Worm (Caenorhabditis elegans) whole organism, mixed stage, embryonic: Measurements from ENCODE around the gene dpy-9.

Source experiments
- ceh-83 ChIP-seq: fragments of 200-800 bp; sonication (Bioruptor generic); optimal IDR thresholded peaks from 2 replicates; lab custom pipeline; 2018; ENCODE audit warnings: mild to moderate bottlenecking, missing genetic modification characterization, missing compliant biosample characterization
- cnd-1 ChIP-seq: fragments of 200-800 bp; sonication (Bioruptor generic); optimal IDR thresholded peaks from 2 replicates; lab custom pipeline; 2018; ENCODE audit warnings: mild to moderate bottlenecking, missing genetic modification characterization, missing compliant biosample characterization
- lsy-2 ChIP-seq: fragments of 150-350 bp; optimal IDR thresholded peaks from 2 replicates; lab custom pipeline; 2014; ENCODE audit warnings: missing biosample characterization, missing genetic modification characterization
- nhr-237 ChIP-seq: fragments of 150-350 bp; optimal IDR thresholded peaks from 2 replicates; lab custom pipeline; 2014; ENCODE audit warnings: missing biosample characterization, missing genetic modification characterization
- ztf-11 ChIP-seq: fragments of 150-350 bp; optimal IDR thresholded peaks from 2 replicates; lab custom pipeline; 2014; ENCODE audit warnings: missing biosample characterization, missing genetic modification characterization

DNA sequence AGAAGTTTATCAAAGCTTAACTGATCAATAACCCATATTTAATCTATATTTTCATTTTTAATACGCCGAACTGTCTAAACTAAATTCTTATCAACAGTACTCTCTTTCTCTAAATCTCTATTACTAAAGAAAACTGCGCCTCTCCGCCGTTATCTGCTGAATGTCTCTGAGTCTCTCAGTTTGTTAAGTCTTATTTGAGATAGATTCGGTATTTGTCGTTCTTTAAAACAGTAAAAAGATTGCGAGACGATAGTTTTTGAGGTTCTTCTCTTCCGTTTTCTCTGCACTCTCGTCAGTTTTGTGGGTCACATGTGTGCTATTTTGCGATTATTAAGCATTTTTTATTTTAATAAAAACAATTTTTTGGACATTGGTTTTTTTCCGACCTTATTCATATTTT is 15.2 kb upstream of the dpy-9 start, which contains the start of gene sma-10:
- TF ChIP-seq ztf-11 (tag; lab: Kevin White, UChicago) (no peak), lsy-2 (tag; lab: Kevin White, UChicago) (no peak), nhr-237 (tag; lab: Kevin White, UChicago) (no peak), cnd-1 (no peak), ceh-83 (GFP tag; lab: Kevin White, UChicago) (no peak)
